Worm (Caenorhabditis elegans) whole organism, L4 larva: Measurements from ENCODE around the gene F31F6.2.

Source experiments
- F49E8.2 ChIP-seq: sonication (generic microtip); optimal IDR thresholded peaks from 2 replicates; lab custom pipeline; 2016; ENCODE audit warnings: missing compliant biosample characterization, mild to moderate bottlenecking, missing genetic modification characterization, borderline replicate concordance
- Y105C5A.15 ChIP-seq: fragments of 200-800 bp; sonication (Bioruptor generic); IDR thresholded peaks from 2 replicates; pipeline ENCODE4 v1.3.6; 2022; ENCODE audit warnings: missing genetic modification characterization, missing compliant biosample characterization
- Y5F2A.4 ChIP-seq: fragments of 200-800 bp; sonication (Bioruptor generic); optimal IDR thresholded peaks from 2 replicates; lab custom pipeline; 2018; ENCODE audit warnings: mild to moderate bottlenecking, missing genetic modification characterization, missing compliant biosample characterization
- Y75B8A.6 ChIP-seq: fragments of 200-800 bp; sonication (Bioruptor generic); IDR thresholded peaks from 2 replicates; pipeline ENCODE4 v1.3.6; 2022; ENCODE audit warnings: missing genetic modification reagents, missing genetic modification characterization, missing compliant biosample characterization
- ZK337.2 ChIP-seq: fragments of 200-800 bp; sonication (Bioruptor generic); IDR thresholded peaks from 2 replicates; pipeline ENCODE4 v1.3.6; 2022; ENCODE audit warnings: missing genetic modification reagents, missing genetic modification characterization, missing compliant biosample characterization
- ZK546.5 ChIP-seq, 2 experiments: sonication (generic microtip); optimal IDR thresholded peaks; 2 replicates each; lab custom pipeline; 2017; ENCODE audit warnings: missing biosample characterization in 2 of 2, missing genetic modification characterization in 2 of 2
- aha-1 ChIP-seq: fragments of 150-350 bp; peaks from one replicate; lab custom pipeline; 2014; ENCODE audit warnings: missing biosample characterization, missing genetic modification characterization
- arid-1 ChIP-seq: fragments of 200-800 bp; sonication (Bioruptor generic); conservative IDR thresholded peaks from 2 replicates; pipeline ENCODE4 v1.3.6; 2022; ENCODE audit warnings: missing genetic modification reagents, missing genetic modification characterization, missing compliant biosample characterization
- ceh-20 ChIP-seq: fragments of 200-800 bp; sonication (Bioruptor generic); IDR thresholded peaks from 2 replicates; pipeline ENCODE4 v1.3.6; 2022; ENCODE audit warnings: missing genetic modification reagents, missing genetic modification characterization, missing compliant biosample characterization
- ceh-82 ChIP-seq: sonication (generic microtip); optimal IDR thresholded peaks from 2 replicates; lab custom pipeline; 2017; ENCODE audit warnings: missing biosample characterization, missing genetic modification characterization
- daf-12 ChIP-seq: fragments of 150-350 bp; optimal IDR thresholded peaks from 2 replicates; lab custom pipeline; 2014; ENCODE audit warnings: missing biosample characterization, missing genetic modification reagents, missing genetic modification characterization
- daf-16 ChIP-seq, 3 experiments: sonication (generic microtip); optimal IDR thresholded peaks; 2 replicates each; lab custom pipeline; 2016 to 2017; ENCODE audit warnings: missing genetic modification characterization in 3 of 3, missing genetic modification reagents in 3 of 3, mild to moderate bottlenecking in 2 of 3, missing compliant biosample characterization in 2 of 3, missing biosample characterization in 1 of 3, moderate library complexity in 1 of 3
- dpl-1 ChIP-seq: fragments of 150-350 bp; optimal IDR thresholded peaks from 2 replicates; lab custom pipeline; 2014; ENCODE audit warnings: missing biosample characterization, missing genetic modification reagents, missing genetic modification characterization
- egl-27 ChIP-seq: sonication (generic microtip); optimal IDR thresholded peaks from 3 replicates; lab custom pipeline; 2017; ENCODE audit warnings: missing biosample characterization, missing genetic modification reagents, missing genetic modification characterization
- egl-43 ChIP-seq: fragments of 200-800 bp; sonication (Bioruptor generic); IDR thresholded peaks from 2 replicates; pipeline ENCODE4 v1.3.6; 2022; ENCODE audit warnings: missing genetic modification reagents, missing genetic modification characterization, missing compliant biosample characterization
- hlh-11 ChIP-seq: fragments of 200-800 bp; sonication (Bioruptor generic); optimal IDR thresholded peaks from 2 replicates; lab custom pipeline; 2018; ENCODE audit warnings: mild to moderate bottlenecking, missing genetic modification characterization, missing compliant biosample characterization
- hlh-30 ChIP-seq: sonication (generic microtip); optimal IDR thresholded peaks from 2 replicates; lab custom pipeline; 2017; ENCODE audit warnings: antibody characterized with exemption, mild to moderate bottlenecking, missing genetic modification characterization, missing compliant biosample characterization; ENCODE audit not compliant: insufficient read depth
- hmg-1.1 ChIP-seq: fragments of 200-800 bp; sonication (Bioruptor generic); IDR thresholded peaks from 2 replicates; pipeline ENCODE4 v1.3.6; 2022; ENCODE audit warnings: missing genetic modification reagents, missing genetic modification characterization, missing compliant biosample characterization
- jun-1 ChIP-seq: fragments of 150-350 bp; optimal IDR thresholded peaks from 2 replicates; lab custom pipeline; 2014; ENCODE audit warnings: missing biosample characterization, missing genetic modification reagents, missing genetic modification characterization
- lin-15B ChIP-seq: fragments of 150-350 bp; sonication (generic microtip); optimal IDR thresholded peaks from 3 replicates; lab custom pipeline; 2014; ENCODE audit warnings: missing biosample characterization, missing genetic modification characterization
- lsy-2 ChIP-seq, 2 experiments: fragments of 150-350 bp in 1 of 2; sonication (generic microtip) in 1 of 2; optimal IDR thresholded peaks; 2 replicates each; lab custom pipeline; 2014 to 2017; ENCODE audit warnings: missing biosample characterization in 2 of 2, missing genetic modification characterization in 2 of 2
- madf-5 ChIP-seq, 2 experiments: fragments of 200-800 bp; sonication (Bioruptor generic); IDR thresholded peaks; 2 replicates each; pipeline ENCODE4 v1.3.6; 2022; ENCODE audit warnings: missing compliant biosample characterization in 2 of 2, missing genetic modification characterization in 2 of 2
- mes-2 ChIP-seq: sonication (generic microtip); optimal IDR thresholded peaks from 2 replicates; lab custom pipeline; 2016; ENCODE audit warnings: missing genotype, mild to moderate bottlenecking, missing genetic modification characterization, missing compliant biosample characterization; ENCODE audit not compliant: poor library complexity, severe bottlenecking
- mxl-2 ChIP-seq: fragments of 200-800 bp; sonication (Bioruptor generic); conservative IDR thresholded peaks from 2 replicates; pipeline ENCODE4 v1.3.6; 2022; ENCODE audit warnings: missing genetic modification reagents, missing genetic modification characterization, missing compliant biosample characterization
- nhr-10 ChIP-seq: fragments of 150-350 bp; optimal IDR thresholded peaks from 2 replicates; lab custom pipeline; 2014; ENCODE audit warnings: missing biosample characterization, missing genetic modification characterization
- nhr-102 ChIP-seq: sonication (generic microtip); optimal IDR thresholded peaks from 2 replicates; lab custom pipeline; 2016; ENCODE audit warnings: mild to moderate bottlenecking, missing genetic modification characterization, moderate library complexity, missing compliant biosample characterization
- nhr-11 ChIP-seq: fragments of 150-350 bp; optimal IDR thresholded peaks from 2 replicates; lab custom pipeline; 2014; ENCODE audit warnings: missing biosample characterization, missing genetic modification characterization
- nhr-25 ChIP-seq: sonication (generic microtip); optimal IDR thresholded peaks from 2 replicates; lab custom pipeline; 2017; ENCODE audit warnings: missing genetic modification characterization, mild to moderate bottlenecking, missing compliant biosample characterization, antibody characterized with exemption, moderate library complexity, borderline replicate concordance; ENCODE audit not compliant: insufficient read depth
- nhr-28 ChIP-seq: fragments of 150-350 bp; optimal IDR thresholded peaks from 2 replicates; lab custom pipeline; 2014; ENCODE audit warnings: missing biosample characterization, missing genetic modification characterization
- nhr-41 ChIP-seq: fragments of 200-800 bp; sonication (Bioruptor generic); IDR thresholded peaks from 2 replicates; pipeline ENCODE4 v1.3.6; 2022; ENCODE audit warnings: missing genetic modification reagents, missing genetic modification characterization, missing compliant biosample characterization
- nhr-48 ChIP-seq: sonication (generic microtip); optimal IDR thresholded peaks from 2 replicates; lab custom pipeline; 2016; ENCODE audit warnings: mild to moderate bottlenecking, missing genetic modification characterization, missing compliant biosample characterization
- nhr-76 ChIP-seq: fragments of 150-350 bp; optimal IDR thresholded peaks from 2 replicates; lab custom pipeline; 2014; ENCODE audit warnings: missing biosample characterization, missing genetic modification characterization
- nhr-77 ChIP-seq: fragments of 150-350 bp; optimal IDR thresholded peaks from 2 replicates; lab custom pipeline; 2014; ENCODE audit warnings: missing biosample characterization, missing genetic modification characterization
- pha-4 ChIP-seq, 2 experiments: fragments of 150-350 bp in 1 of 2; fragments of 200-800 bp in 1 of 2; sonication (Bioruptor generic) in 1 of 2; IDR thresholded peaks in 1 of 2; optimal IDR thresholded peaks in 1 of 2; 2 replicates each; pipeline versions ENCODE4 v1.3.6 to Lab custom; 2014 to 2022; ENCODE audit warnings: missing genetic modification characterization in 2 of 2, missing genetic modification reagents in 2 of 2, missing biosample characterization in 1 of 2, missing compliant biosample characterization in 1 of 2
- php-3 ChIP-seq: fragments of 200-800 bp; sonication (Bioruptor generic); IDR thresholded peaks from 2 replicates; pipeline ENCODE4 v1.3.6; 2022; ENCODE audit warnings: missing genetic modification reagents, missing genetic modification characterization, missing compliant biosample characterization
- rbr-2 ChIP-seq: sonication (generic microtip); optimal IDR thresholded peaks from 2 replicates; lab custom pipeline; 2016; ENCODE audit warnings: missing genotype, missing genetic modification characterization, missing compliant biosample characterization
- set-16 ChIP-seq: fragments of 200-800 bp; sonication (Bioruptor generic); IDR thresholded peaks from 2 replicates; pipeline ENCODE4 v1.3.6; 2022; ENCODE audit warnings: missing genetic modification reagents, missing genetic modification characterization, missing compliant biosample characterization
- skn-1 ChIP-seq: fragments of 150-350 bp; optimal IDR thresholded peaks from 2 replicates; lab custom pipeline; 2014; ENCODE audit warnings: missing biosample characterization, missing genetic modification characterization
- spr-1 ChIP-seq: sonication (generic microtip); optimal IDR thresholded peaks from 2 replicates; lab custom pipeline; 2016; ENCODE audit warnings: mild to moderate bottlenecking, missing genetic modification characterization, missing compliant biosample characterization
- unc-39 ChIP-seq: sonication (generic microtip); optimal IDR thresholded peaks from 2 replicates; lab custom pipeline; 2017; ENCODE audit warnings: missing biosample characterization, missing genetic modification characterization
- unc-62 ChIP-seq, 3 experiments: fragments of 150-350 bp in 1 of 3; sonication (generic microtip); optimal IDR thresholded peaks in 2 of 3; peaks in 1 of 3; 1 replicate in 1 of 3; 2 replicates in 2 of 3; lab custom pipeline; 2014 to 2017; ENCODE audit warnings: missing biosample characterization in 3 of 3, missing genetic modification characterization in 3 of 3, missing genetic modification reagents in 3 of 3, missing genotype in 1 of 3
- vab-7 ChIP-seq: fragments of 200-800 bp; sonication (Bioruptor generic); IDR thresholded peaks from 2 replicates; pipeline ENCODE4 v1.3.6; 2022; ENCODE audit warnings: missing genetic modification reagents, missing genetic modification characterization, missing compliant biosample characterization
- zfp-3 ChIP-seq: fragments of 200-800 bp; sonication (Bioruptor generic); conservative IDR thresholded peaks from 2 replicates; pipeline ENCODE4 v1.3.6; 2022; ENCODE audit warnings: missing genetic modification reagents, missing genetic modification characterization, missing compliant biosample characterization
- zip-2 ChIP-seq: fragments of 150-350 bp; optimal IDR thresholded peaks from 2 replicates; lab custom pipeline; 2014; ENCODE audit warnings: missing biosample characterization, missing genetic modification characterization
- ztf-7 ChIP-seq: fragments of 150-350 bp; optimal IDR thresholded peaks from 2 replicates; lab custom pipeline; 2014; ENCODE audit warnings: missing biosample characterization, missing genetic modification characterization

The F31F6.2 gene

ce11 chrX:14844481-14844880 is 27.2 kb downstream of the F31F6.2 start (continued):
- TF ChIP-seq zfp-3 (GFP tag; lab: Robert Waterston, UW) (no peak), nhr-102 (tag; lab: Kevin White, UChicago) (no peak), Y5F2A.4 (GFP tag; lab: Kevin White, UChicago) (no peak), hlh-30 (tag; lab: Kevin White, UChicago) (no peak), jun-1 (no peak), hlh-11 (tag; lab: Kevin White, UChicago) (peak; percentile 41), spr-1 (tag; lab: Kevin White, UChicago) (no peak), mes-2 (tag; lab: Kevin White, UChicago) (peak; percentile 32)

- TF ChIP-seq Y105C5A.15 (GFP tag; lab: Robert Waterston, UW) (no peak), ZK337.2 (GFP tag; lab: Robert Waterston, UW) (no peak), ZK546.5 (tag; optimal IDR thresholded peaks at IDR 0.05; lab: Kevin White, UChicago) (no peak), skn-1 (no peak), unc-39 (tag; lab: Kevin White, UChicago) (no peak), spr-1 (tag; lab: Kevin White, UChicago) (no peak), nhr-48 (no peak), ceh-20 (GFP tag; lab: Robert Waterston, UW) (no peak), php-3 (GFP tag; lab: Robert Waterston, UW) (no peak), Y75B8A.6 (no peak), daf-16 (GFP tag; optimal IDR thresholded peaks at IDR 0.05; lab: Kevin White, UChicago) (no peak), daf-16 (tag; optimal IDR thresholded peaks at IDR 0.05; lab: Kevin White, UChicago) (peak; percentile 15), daf-12 (tag; lab: Kevin White, UChicago) (no peak), arid-1 (no peak), pha-4 (GFP tag; IDR thresholded peaks at IDR 0.05; lab: Robert Waterston, UW) (no peak), pha-4 (tag; optimal IDR thresholded peaks at IDR 0.05; lab: Kevin White, UChicago) (peak; percentile 77), nhr-41 (GFP tag; lab: Robert Waterston, UW) (no peak), zip-2 (tag; lab: Kevin White, UChicago) (no peak), nhr-77 (tag; lab: Kevin White, UChicago) (no peak), F49E8.2 (tag; lab: Kevin White, UChicago) (no peak), nhr-10 (no peak), aha-1 (tag; lab: Kevin White, UChicago) (peak; percentile 96), egl-43 (no peak), ztf-7 (no peak), lin-15B (tag; lab: Kevin White, UChicago) (no peak)
These were observed 28.8 kb downstream of the F31F6.2 start for ce11 chrX:14842846-14843369.

- peak; percentile 34 for TF ChIP-seq spr-1 (tag; lab: Kevin White, UChicago)
- peak; percentile 63 for TF ChIP-seq egl-27 (tag; lab: Kevin White, UChicago)
- TF ChIP-seq nhr-11 (tag; lab: Kevin White, UChicago), result peak; percentile 87
- TF ChIP-seq nhr-28, result peak; percentile 90
- TF ChIP-seq unc-62 (GFP tag; optimal IDR thresholded peaks at IDR 0.05 in 1 of 2; lab: Kevin White, UChicago), result peak in 1 of 2 experiments; percentile 99
- TF ChIP-seq unc-62 (tag; optimal IDR thresholded peaks at IDR 0.05; lab: Kevin White, UChicago), result peak; percentile 38
- peak; percentile 84 for TF ChIP-seq mes-2 (tag; lab: Kevin White, UChicago)
- peak; percentile 64; the same call in 1 of the 2 replicates for TF ChIP-seq set-16 (GFP tag; lab: Robert Waterston, UW)
- no peak for TF ChIP-seq nhr-10
- TF ChIP-seq lsy-2 (tag; optimal IDR thresholded peaks at IDR 0.05; lab: Kevin White, UChicago), result peak; percentile 68 to 86
- no peak for TF ChIP-seq ceh-82
- peak; percentile 99 for TF ChIP-seq aha-1 (tag; lab: Kevin White, UChicago)
- peak; percentile 94 for TF ChIP-seq hmg-1.1 (GFP tag; lab: Robert Waterston, UW)
- TF ChIP-seq vab-7, result peak; percentile 50
- peak; percentile 75 for TF ChIP-seq dpl-1 (GFP tag; lab: Kevin White, UChicago)
- peak; percentile 91 for TF ChIP-seq rbr-2 (tag; lab: Kevin White, UChicago)
- peak; percentile 67; the same call in 1 of the 2 replicates for TF ChIP-seq ceh-20 (GFP tag; lab: Robert Waterston, UW)
- TF ChIP-seq nhr-76 (tag; lab: Kevin White, UChicago), result no peak
- TF ChIP-seq pha-4 (GFP tag; IDR thresholded peaks at IDR 0.05; lab: Robert Waterston, UW), result peak; percentile 59; the same call in 1 of the 2 replicates
- peak; percentile 97 for TF ChIP-seq pha-4 (tag; optimal IDR thresholded peaks at IDR 0.05; lab: Kevin White, UChicago)
- TF ChIP-seq nhr-48, result peak; percentile 67
- peak; percentile 38 for TF ChIP-seq nhr-25
- no peak for TF ChIP-seq php-3 (GFP tag; lab: Robert Waterston, UW)
- TF ChIP-seq madf-5 (GFP tag; IDR thresholded peaks at IDR 0.05; lab: Robert Waterston, UW), result no peak
- TF ChIP-seq mxl-2 (GFP tag; lab: Robert Waterston, UW), result no peak
These were observed 30.6 kb downstream of the F31F6.2 start for ce11 chrX:14841030-14841429.
